Fruit fly (Drosophila melanogaster): Measurements from ENCODE around the gene hng3.

The hng3 gene

DNA sequence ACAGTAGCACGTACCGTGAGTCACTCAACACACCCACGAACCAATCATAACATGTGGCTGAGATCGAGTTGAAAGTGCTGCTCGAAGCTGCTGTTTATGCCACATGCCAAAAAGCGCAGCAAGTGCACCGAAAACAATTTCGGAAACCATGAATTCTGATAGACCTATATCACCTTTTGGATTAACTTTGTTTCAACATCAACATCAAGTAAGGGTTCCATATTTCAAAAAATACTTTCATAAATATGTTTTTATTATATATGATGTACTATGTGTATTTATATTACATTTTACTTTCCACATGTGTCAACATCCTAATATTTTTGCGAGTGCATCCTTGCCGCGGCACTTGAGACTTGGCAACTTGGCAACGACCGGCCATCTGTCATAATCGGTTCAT is 20.9 kb upstream of the hng3 start (continued):
- TF ChIP-seq tll (GFP tag; optimal IDR thresholded peaks at IDR 0.05) (no peak), CG8359 (GFP tag; optimal IDR thresholded peaks at IDR 0.05; ENCODE audit: borderline replicate concordance) (no peak), CG9876 (GFP tag; optimal IDR thresholded peaks at IDR 0.05) (no peak), sens (GFP tag) (no peak), CG6254 (GFP tag; optimal IDR thresholded peaks at IDR 0.05) (peak; percentile 26), tna (GFP tag; IDR thresholded peaks at IDR 0.05; ENCODE audit: partially characterized antibody) (no peak), vfl (GFP tag; optimal IDR thresholded peaks at IDR 0.05) (no peak), Asciz (GFP tag; optimal IDR thresholded peaks at IDR 0.05) (no peak), CG2199 (GFP tag; IDR thresholded peaks at IDR 0.05) (no peak), Hr51 (GFP tag; optimal IDR thresholded peaks at IDR 0.05) (no peak), da (GFP tag; optimal IDR thresholded peaks at IDR 0.05) (no peak), GATAe (GFP tag; conservative IDR thresholded peaks at IDR 0.05) (no peak), CG17359 (tag; optimal IDR thresholded peaks at IDR 0.05) (no peak), Opbp (GFP tag; IDR thresholded peaks at IDR 0.05; ENCODE audit: partially characterized antibody) (no peak), Drgx (GFP tag; IDR thresholded peaks at IDR 0.05) (peak; percentile 37; the same call in 1 of the 2 replicates), CTCF (GFP tag; optimal IDR thresholded peaks at IDR 0.05) (no peak), CG10366 (GFP tag; IDR thresholded peaks at IDR 0.05) (no peak), Nf-YA (GFP tag; IDR thresholded peaks at IDR 0.05) (no peak), CG31441 (GFP tag; IDR thresholded peaks at IDR 0.05) (0 out of 2 replicates have a peak, but pooled peaks have one; percentile 34), CG7556 (GFP tag; optimal IDR thresholded peaks at IDR 0.05) (no peak), gcm2 (GFP tag; optimal IDR thresholded peaks at IDR 0.05) (no peak), CG11504 (tag; optimal IDR thresholded peaks at IDR 0.05) (peak; percentile 24), Dad (GFP tag; optimal IDR thresholded peaks at IDR 0.05) (no peak), MESR4 (GFP tag; optimal IDR thresholded peaks at IDR 0.05) (no peak), lola (GFP tag; optimal IDR thresholded peaks at IDR 0.05) (peak in 1 of 3 experiments; percentile 17), ken (GFP tag; IDR thresholded peaks at IDR 0.05) (no peak), lbe (GFP tag; optimal IDR thresholded peaks at IDR 0.05) (peak; percentile 25), CG3163 (GFP tag; optimal IDR thresholded peaks at IDR 0.05) (no peak), danr (GFP tag; IDR thresholded peaks at IDR 0.05) (no peak), sisA (GFP tag; IDR thresholded peaks at IDR 0.05) (no peak), ash1 (GFP tag; optimal IDR thresholded peaks at IDR 0.05) (no peak), ttk (GFP tag; IDR thresholded peaks at IDR 0.05) (no peak), CG1602 (GFP tag; optimal IDR thresholded peaks at IDR 0.05) (no peak), nom (GFP tag; optimal IDR thresholded peaks at IDR 0.05) (peak; percentile 0), gem (tag; optimal IDR thresholded peaks at IDR 0.05) (peak; percentile 24), Side (GFP tag; optimal IDR thresholded peaks at IDR 0.05) (no peak), CG10543 (GFP tag; optimal IDR thresholded peaks at IDR 0.05) (no peak), CG11456 (GFP tag; IDR thresholded peaks at IDR 0.05) (no peak), HHEX (GFP tag; optimal IDR thresholded peaks at IDR 0.05) (no peak), CG4360 (GFP tag; IDR thresholded peaks at IDR 0.05) (no peak), Blimp-1 (GFP tag; optimal IDR thresholded peaks at IDR 0.05) (peak; percentile 12), sug (tag; optimal IDR thresholded peaks at IDR 0.05) (no peak), E2f1 (GFP tag; IDR thresholded peaks at IDR 0.05) (no peak), HLH54F (GFP tag; optimal IDR thresholded peaks at IDR 0.05) (no peak), Dek (tag; optimal IDR thresholded peaks at IDR 0.05) (no peak), pita (GFP tag; optimal IDR thresholded peaks at IDR 0.05) (no peak), Xrp1 (GFP tag; IDR thresholded peaks at IDR 0.05) (0 out of 2 replicates have a peak, but pooled peaks have one; percentile 14), CG18764 (GFP tag; optimal IDR thresholded peaks at IDR 0.05) (no peak), Hr78 (GFP tag; optimal IDR thresholded peaks at IDR 0.05) (no peak), BtbVII (GFP tag; optimal IDR thresholded peaks at IDR 0.05) (no peak), YL-1 (GFP tag; optimal IDR thresholded peaks at IDR 0.05) (no peak)

Measured in whole organism, embryonic.